Worm (Caenorhabditis elegans): ENCODE measurements around the gene rab-35.

The rab-35 gene

DNA sequence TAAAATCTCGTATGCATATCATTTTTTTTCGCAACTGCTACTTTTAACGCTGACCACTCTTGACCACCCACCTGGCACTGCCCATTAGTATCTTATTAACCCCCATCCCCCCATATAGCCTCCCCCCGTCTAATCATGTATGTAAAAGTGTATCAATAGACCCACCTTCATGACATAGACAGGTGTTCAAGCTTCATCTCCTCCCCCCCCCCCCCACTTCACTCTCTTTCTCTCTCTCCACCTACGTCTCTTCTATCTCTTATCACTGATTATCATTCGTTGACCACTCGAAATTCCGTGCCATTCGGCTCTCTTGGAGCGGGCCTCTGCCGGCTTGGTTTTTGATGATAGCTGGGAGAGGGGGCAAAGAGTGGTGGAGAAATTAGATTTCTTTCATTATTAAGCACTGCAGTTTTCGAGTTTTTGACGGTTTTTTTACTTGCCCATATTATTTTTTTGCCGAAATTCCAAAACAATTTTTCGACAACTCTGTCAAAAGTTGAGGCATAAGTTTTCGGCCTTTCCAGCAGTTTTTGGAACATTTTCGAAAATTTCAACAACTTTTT is 44.5 kb upstream of the rab-35 start:
- peak; percentile 10 for TF ChIP-seq dve-1 (tag; optimal IDR thresholded peaks at IDR 0.05; ENCODE audit: insufficient read depth)
- peak; percentile 40 for TF ChIP-seq hlh-11 (tag; optimal IDR thresholded peaks at IDR 0.05)
- TF ChIP-seq ceh-32 (tag; optimal IDR thresholded peaks at IDR 0.05; ENCODE audit: poor library complexity) = no peak
- TF ChIP-seq attf-4 (tag; optimal IDR thresholded peaks at IDR 0.05) = no peak
- no peak for TF ChIP-seq spr-3 (GFP tag; optimal IDR thresholded peaks at IDR 0.05)
- no peak for TF ChIP-seq unc-130 (GFP tag; optimal IDR thresholded peaks at IDR 0.05)
- TF ChIP-seq mxl-3 (GFP tag; optimal IDR thresholded peaks at IDR 0.05) = peak; percentile 59
- TF ChIP-seq daf-16 (GFP tag; optimal IDR thresholded peaks at IDR 0.05) = no peak
- peak; percentile 31 for TF ChIP-seq daf-16 (tag; optimal IDR thresholded peaks at IDR 0.05)

DNA sequence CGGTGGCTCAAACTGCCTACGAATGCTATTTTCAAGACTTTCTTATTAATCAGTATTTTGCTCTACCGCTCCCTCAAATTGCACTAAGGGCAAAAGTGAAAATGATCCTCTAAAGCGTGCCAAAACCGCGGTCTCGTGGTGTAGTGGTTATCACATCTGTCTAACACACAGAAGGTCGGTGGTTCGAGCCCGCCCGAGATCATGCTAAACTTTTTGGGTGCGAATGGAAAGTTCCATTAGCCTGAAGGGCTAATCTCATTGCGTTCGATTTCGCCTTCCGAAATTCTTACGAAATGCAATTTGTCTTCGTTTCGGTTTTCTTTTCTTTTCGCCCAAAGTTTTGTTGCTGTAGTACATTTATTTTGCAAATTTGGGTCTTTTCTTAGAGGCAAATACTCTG is 42.1 kb upstream of the rab-35 start:
- TF ChIP-seq pha-4 (GFP tag; IDR thresholded peaks at IDR 0.05) (no peak), pha-4 (tag; optimal IDR thresholded peaks at IDR 0.05) (no peak), ztf-11 (tag; optimal IDR thresholded peaks at IDR 0.05) (no peak), snpc-1.2 (GFP tag; IDR thresholded peaks at IDR 0.05) (no peak), tag-97 (GFP tag; IDR thresholded peaks at IDR 0.05) (no peak), egl-27 (tag; optimal IDR thresholded peaks at IDR 0.05) (no peak), ceh-62 (tag; optimal IDR thresholded peaks at IDR 0.05) (no peak), F10B5.3 (tag; optimal IDR thresholded peaks at IDR 0.05) (no peak), nhr-41 (GFP tag; IDR thresholded peaks at IDR 0.05) (no peak), Y48G9A.11 (GFP tag; IDR thresholded peaks at IDR 0.05) (peak; percentile 53; the same call in 1 of the 2 replicates), nhr-11 (tag; optimal IDR thresholded peaks at IDR 0.05) (no peak), fos-1 (tag; optimal IDR thresholded peaks at IDR 0.05) (no peak), R02D3.7 (tag; optimal IDR thresholded peaks at IDR 0.05) (no peak), F37D6.2 (tag; optimal IDR thresholded peaks at IDR 0.05) (no peak), hlh-11 (tag; optimal IDR thresholded peaks at IDR 0.05) (peak; percentile 10), nhr-25 (tag; optimal IDR thresholded peaks at IDR 0.05; ENCODE audit: borderline replicate concordance, insufficient read depth) (no peak), T26A8.4 (GFP tag; IDR thresholded peaks at IDR 0.05) (0 out of 2 replicates have a peak, but pooled peaks have one; percentile 39), lin-15B (tag; optimal IDR thresholded peaks at IDR 0.05) (no peak), lir-3 (tag; optimal IDR thresholded peaks at IDR 0.05) (no peak), aly-2 (tag; optimal IDR thresholded peaks at IDR 0.05) (no peak), lin-1 (GFP tag; IDR thresholded peaks at IDR 0.05) (no peak), F26F4.8 (GFP tag; conservative IDR thresholded peaks at IDR 0.05) (no peak), unc-130 (GFP tag; optimal IDR thresholded peaks at IDR 0.05) (peak; percentile 16), vab-7 (GFP tag; IDR thresholded peaks at IDR 0.05) (peak; percentile 69), mdt-29 (GFP tag; IDR thresholded peaks at IDR 0.05) (0 out of 2 replicates have a peak, but pooled peaks have one; percentile 48), saeg-2 (GFP tag; IDR thresholded peaks at IDR 0.05) (no peak), zfp-3 (GFP tag; conservative IDR thresholded peaks at IDR 0.05) (no peak), mdl-1 (tag; optimal IDR thresholded peaks at IDR 0.05) (no peak), Y5F2A.4 (GFP tag; optimal IDR thresholded peaks at IDR 0.05) (no peak), ceh-20 (GFP tag; IDR thresholded peaks at IDR 0.05) (no peak), F44E2.7 (GFP tag; IDR thresholded peaks at IDR 0.05) (0 out of 2 replicates have a peak, but pooled peaks have one; percentile 30), lin-13 (GFP tag; optimal IDR thresholded peaks at IDR 0.05) (no peak), lin-39 (tag; optimal IDR thresholded peaks at IDR 0.05) (no peak), snpc-4 (tag; optimal IDR thresholded peaks at IDR 0.05) (no peak), egl-43 (GFP tag; IDR thresholded peaks at IDR 0.05) (peak; percentile 78), dmd-8 (GFP tag; IDR thresholded peaks at IDR 0.05) (0 out of 2 replicates have a peak, but pooled peaks have one; percentile 59), ceh-32 (tag; optimal IDR thresholded peaks at IDR 0.05; ENCODE audit: poor library complexity) (no peak), aha-1 (tag) (peak; percentile 48), unc-62 (GFP tag; optimal IDR thresholded peaks at IDR 0.05 in 1 of 2) (no peak), unc-62 (tag; optimal IDR thresholded peaks at IDR 0.05) (no peak), nhr-237 (tag; optimal IDR thresholded peaks at IDR 0.05) (no peak), daf-16 (GFP tag; optimal IDR thresholded peaks at IDR 0.05) (no peak), daf-16 (tag; optimal IDR thresholded peaks at IDR 0.05) (peak; percentile 26), hlh-30 (tag; optimal IDR thresholded peaks at IDR 0.05; ENCODE audit: insufficient read depth) (peak; percentile 33), dve-1 (tag; optimal IDR thresholded peaks at IDR 0.05; ENCODE audit: insufficient read depth) (no peak), unc-39 (tag; optimal IDR thresholded peaks at IDR 0.05) (no peak)

All from whole organism, L4 larva.